Worm (Caenorhabditis elegans) whole organism, L4 larva: ENCODE results near the gene F01G10.5.

Experiments used
- F26F4.8 ChIP-seq: fragments of 200-800 bp; sonication (Bioruptor generic); conservative IDR thresholded peaks from 2 replicates; pipeline ENCODE4 v1.3.6; 2022; ENCODE audit warnings: missing genetic modification characterization, missing compliant biosample characterization
- F44E2.7 ChIP-seq: fragments of 200-800 bp; sonication (Bioruptor generic); IDR thresholded peaks from 2 replicates; pipeline ENCODE4 v2.1.2; 2022; ENCODE audit warnings: missing genetic modification characterization, missing compliant biosample characterization
- T20F7.1 ChIP-seq: fragments of 200-800 bp; sonication (Bioruptor generic); optimal IDR thresholded peaks from 2 replicates; lab custom pipeline; 2018; ENCODE audit warnings: mild to moderate bottlenecking, missing genetic modification characterization, missing compliant biosample characterization
- Y75B8A.6 ChIP-seq: fragments of 200-800 bp; sonication (Bioruptor generic); IDR thresholded peaks from 2 replicates; pipeline ENCODE4 v1.3.6; 2022; ENCODE audit warnings: missing genetic modification reagents, missing genetic modification characterization, missing compliant biosample characterization
- ZK337.2 ChIP-seq: fragments of 200-800 bp; sonication (Bioruptor generic); IDR thresholded peaks from 2 replicates; pipeline ENCODE4 v1.3.6; 2022; ENCODE audit warnings: missing genetic modification reagents, missing genetic modification characterization, missing compliant biosample characterization
- ZK546.5 ChIP-seq, 2 experiments: sonication (generic microtip); optimal IDR thresholded peaks; 2 replicates each; lab custom pipeline; 2017; ENCODE audit warnings: missing biosample characterization in 2 of 2, missing genetic modification characterization in 2 of 2
- ceh-62 ChIP-seq: sonication (generic microtip); optimal IDR thresholded peaks from 2 replicates; lab custom pipeline; 2017; ENCODE audit warnings: missing biosample characterization, missing genetic modification characterization
- ces-1 ChIP-seq: fragments of 150-350 bp; sonication (generic microtip); optimal IDR thresholded peaks from 4 replicates; lab custom pipeline; 2014; ENCODE audit warnings: missing biosample characterization, missing genetic modification reagents, missing genetic modification characterization
- daf-16 ChIP-seq, 3 experiments: sonication (generic microtip); optimal IDR thresholded peaks; 2 replicates each; lab custom pipeline; 2016 to 2017; ENCODE audit warnings: missing genetic modification characterization in 3 of 3, missing genetic modification reagents in 3 of 3, mild to moderate bottlenecking in 2 of 3, missing compliant biosample characterization in 2 of 3, missing biosample characterization in 1 of 3, moderate library complexity in 1 of 3
- dmd-6 ChIP-seq: fragments of 200-800 bp; sonication (Bioruptor generic); IDR thresholded peaks from 2 replicates; pipeline ENCODE4 v1.3.6; 2022; ENCODE audit warnings: missing genetic modification reagents, missing genetic modification characterization, missing compliant biosample characterization
- dpl-1 ChIP-seq: fragments of 150-350 bp; optimal IDR thresholded peaks from 2 replicates; lab custom pipeline; 2014; ENCODE audit warnings: missing biosample characterization, missing genetic modification reagents, missing genetic modification characterization
- dve-1 ChIP-seq: sonication (generic microtip); optimal IDR thresholded peaks from 2 replicates; lab custom pipeline; 2017; ENCODE audit warnings: antibody characterized with exemption, mild to moderate bottlenecking, missing genetic modification characterization, missing compliant biosample characterization; ENCODE audit not compliant: insufficient read depth
- egl-27 ChIP-seq: sonication (generic microtip); optimal IDR thresholded peaks from 3 replicates; lab custom pipeline; 2017; ENCODE audit warnings: missing biosample characterization, missing genetic modification reagents, missing genetic modification characterization
- hlh-11 ChIP-seq: fragments of 200-800 bp; sonication (Bioruptor generic); optimal IDR thresholded peaks from 2 replicates; lab custom pipeline; 2018; ENCODE audit warnings: mild to moderate bottlenecking, missing genetic modification characterization, missing compliant biosample characterization
- hlh-30 ChIP-seq: sonication (generic microtip); optimal IDR thresholded peaks from 2 replicates; lab custom pipeline; 2017; ENCODE audit warnings: antibody characterized with exemption, mild to moderate bottlenecking, missing genetic modification characterization, missing compliant biosample characterization; ENCODE audit not compliant: insufficient read depth
- hmg-1.1 ChIP-seq: fragments of 200-800 bp; sonication (Bioruptor generic); IDR thresholded peaks from 2 replicates; pipeline ENCODE4 v1.3.6; 2022; ENCODE audit warnings: missing genetic modification reagents, missing genetic modification characterization, missing compliant biosample characterization
- lin-13 ChIP-seq: fragments of 150-350 bp; optimal IDR thresholded peaks from 2 replicates; lab custom pipeline; 2014; ENCODE audit warnings: missing biosample characterization, missing genetic modification reagents, missing genetic modification characterization
- lin-15B ChIP-seq: fragments of 150-350 bp; sonication (generic microtip); optimal IDR thresholded peaks from 3 replicates; lab custom pipeline; 2014; ENCODE audit warnings: missing biosample characterization, missing genetic modification characterization
- lin-38 ChIP-seq: fragments of 200-800 bp; sonication (Bioruptor generic); IDR thresholded peaks from 2 replicates; pipeline ENCODE4 v1.3.6; 2022; ENCODE audit warnings: missing genetic modification reagents, missing genetic modification characterization, missing compliant biosample characterization
- lsy-2 ChIP-seq, 2 experiments: fragments of 150-350 bp in 1 of 2; sonication (generic microtip) in 1 of 2; optimal IDR thresholded peaks; 2 replicates each; lab custom pipeline; 2014 to 2017; ENCODE audit warnings: missing biosample characterization in 2 of 2, missing genetic modification characterization in 2 of 2
- madf-9 ChIP-seq: fragments of 200-800 bp; sonication (Bioruptor generic); conservative IDR thresholded peaks from 2 replicates; pipeline ENCODE4 v1.3.6; 2022; ENCODE audit warnings: missing genetic modification reagents, missing genetic modification characterization, missing compliant biosample characterization
- mep-1 ChIP-seq: fragments of 150-350 bp; sonication (generic microtip); optimal IDR thresholded peaks from 3 replicates; lab custom pipeline; 2014; ENCODE audit warnings: missing biosample characterization, missing genetic modification characterization
- mes-2 ChIP-seq: sonication (generic microtip); optimal IDR thresholded peaks from 2 replicates; lab custom pipeline; 2016; ENCODE audit warnings: missing genotype, mild to moderate bottlenecking, missing genetic modification characterization, missing compliant biosample characterization; ENCODE audit not compliant: poor library complexity, severe bottlenecking
- mxl-3 ChIP-seq: fragments of 200-800 bp; sonication (Bioruptor generic); optimal IDR thresholded peaks from 2 replicates; lab custom pipeline; 2018; ENCODE audit warnings: mild to moderate bottlenecking, missing genetic modification characterization, missing compliant biosample characterization
- nhr-10 ChIP-seq: fragments of 150-350 bp; optimal IDR thresholded peaks from 2 replicates; lab custom pipeline; 2014; ENCODE audit warnings: missing biosample characterization, missing genetic modification characterization
- nhr-111 ChIP-seq: fragments of 200-800 bp; sonication (Bioruptor generic); optimal IDR thresholded peaks from 2 replicates; lab custom pipeline; 2018; ENCODE audit warnings: mild to moderate bottlenecking, missing genetic modification characterization, missing compliant biosample characterization
- nhr-25 ChIP-seq: sonication (generic microtip); optimal IDR thresholded peaks from 2 replicates; lab custom pipeline; 2017; ENCODE audit warnings: missing genetic modification characterization, mild to moderate bottlenecking, missing compliant biosample characterization, antibody characterized with exemption, moderate library complexity, borderline replicate concordance; ENCODE audit not compliant: insufficient read depth
- nhr-28 ChIP-seq: fragments of 150-350 bp; optimal IDR thresholded peaks from 2 replicates; lab custom pipeline; 2014; ENCODE audit warnings: missing biosample characterization, missing genetic modification characterization
- nhr-48 ChIP-seq: sonication (generic microtip); optimal IDR thresholded peaks from 2 replicates; lab custom pipeline; 2016; ENCODE audit warnings: mild to moderate bottlenecking, missing genetic modification characterization, missing compliant biosample characterization
- nhr-6 ChIP-seq: fragments of 150-350 bp; optimal IDR thresholded peaks from 2 replicates; lab custom pipeline; 2014; ENCODE audit warnings: missing biosample characterization, missing genetic modification characterization
- nhr-77 ChIP-seq: fragments of 150-350 bp; optimal IDR thresholded peaks from 2 replicates; lab custom pipeline; 2014; ENCODE audit warnings: missing biosample characterization, missing genetic modification characterization
- php-3 ChIP-seq: fragments of 200-800 bp; sonication (Bioruptor generic); IDR thresholded peaks from 2 replicates; pipeline ENCODE4 v1.3.6; 2022; ENCODE audit warnings: missing genetic modification reagents, missing genetic modification characterization, missing compliant biosample characterization
- pqm-1 ChIP-seq: sonication (generic microtip); optimal IDR thresholded peaks from 2 replicates; lab custom pipeline; 2017; ENCODE audit warnings: missing biosample characterization, missing genetic modification characterization
- skn-1 ChIP-seq: fragments of 150-350 bp; optimal IDR thresholded peaks from 2 replicates; lab custom pipeline; 2014; ENCODE audit warnings: missing biosample characterization, missing genetic modification characterization
- tra-1 ChIP-seq: fragments of 200-800 bp; sonication (Bioruptor generic); IDR thresholded peaks from 2 replicates; pipeline ENCODE4 v1.3.6; 2022; ENCODE audit warnings: missing genetic modification reagents, missing genetic modification characterization, missing compliant biosample characterization
- unc-130 ChIP-seq: sonication (generic microtip); optimal IDR thresholded peaks from 2 replicates; lab custom pipeline; 2016; ENCODE audit warnings: missing genetic modification reagents, missing genetic modification characterization, missing compliant biosample characterization
- unc-39 ChIP-seq: sonication (generic microtip); optimal IDR thresholded peaks from 2 replicates; lab custom pipeline; 2017; ENCODE audit warnings: missing biosample characterization, missing genetic modification characterization
- unc-62 ChIP-seq, 3 experiments: fragments of 150-350 bp in 1 of 3; sonication (generic microtip); optimal IDR thresholded peaks in 2 of 3; peaks in 1 of 3; 1 replicate in 1 of 3; 2 replicates in 2 of 3; lab custom pipeline; 2014 to 2017; ENCODE audit warnings: missing biosample characterization in 3 of 3, missing genetic modification characterization in 3 of 3, missing genetic modification reagents in 3 of 3, missing genotype in 1 of 3
- zip-11 ChIP-seq: fragments of 200-800 bp; sonication (Bioruptor generic); IDR thresholded peaks from 2 replicates; pipeline ENCODE4 v1.3.6; 2022; ENCODE audit warnings: missing genetic modification characterization, missing compliant biosample characterization
- zip-2 ChIP-seq: fragments of 150-350 bp; optimal IDR thresholded peaks from 2 replicates; lab custom pipeline; 2014; ENCODE audit warnings: missing biosample characterization, missing genetic modification characterization

F01G10.5 gene

DNA sequence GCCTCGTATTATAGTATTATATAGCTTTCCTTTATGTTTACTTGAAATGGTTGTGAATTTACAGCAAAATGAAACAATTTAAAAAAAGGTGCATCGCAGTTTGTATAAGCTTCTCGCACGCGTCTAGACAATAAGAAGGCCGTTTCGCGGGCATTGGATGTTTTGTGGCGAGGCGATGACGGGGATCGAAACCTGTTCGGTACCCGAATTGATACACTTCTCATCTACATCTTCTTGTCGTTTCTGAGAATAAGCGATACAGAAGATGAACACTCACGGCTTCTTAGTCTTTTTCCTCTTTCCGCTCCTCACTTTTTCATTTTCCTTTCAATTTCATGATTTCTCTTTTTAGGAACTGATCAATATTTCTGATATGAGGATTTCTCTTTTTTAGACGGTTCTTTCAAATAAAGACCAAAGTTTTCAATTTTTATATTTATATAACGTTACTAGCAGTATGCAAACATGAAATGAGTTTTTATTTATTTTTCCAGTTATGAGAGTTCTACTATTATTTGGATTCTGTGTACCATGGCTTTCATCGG is 14.9 kb upstream of the F01G10.5 start, which contains the start of gene F01G10.10 (continued):
- TF ChIP-seq ZK337.2 (GFP tag; lab: Robert Waterston, UW) (no peak), lin-38 (peak; percentile 48), dve-1 (tag; lab: Kevin White, UChicago) (peak; percentile 6), nhr-111 (GFP tag; lab: Kevin White, UChicago) (peak; percentile 13), zip-2 (no peak), php-3 (GFP tag; lab: Robert Waterston, UW) (no peak), egl-27 (tag; lab: Kevin White, UChicago) (no peak), ZK546.5 (tag; optimal IDR thresholded peaks at IDR 0.05; lab: Kevin White, UChicago) (no peak), zip-11 (GFP tag; lab: Robert Waterston, UW) (no peak), nhr-25 (tag; lab: Kevin White, UChicago) (no peak)

DNA sequence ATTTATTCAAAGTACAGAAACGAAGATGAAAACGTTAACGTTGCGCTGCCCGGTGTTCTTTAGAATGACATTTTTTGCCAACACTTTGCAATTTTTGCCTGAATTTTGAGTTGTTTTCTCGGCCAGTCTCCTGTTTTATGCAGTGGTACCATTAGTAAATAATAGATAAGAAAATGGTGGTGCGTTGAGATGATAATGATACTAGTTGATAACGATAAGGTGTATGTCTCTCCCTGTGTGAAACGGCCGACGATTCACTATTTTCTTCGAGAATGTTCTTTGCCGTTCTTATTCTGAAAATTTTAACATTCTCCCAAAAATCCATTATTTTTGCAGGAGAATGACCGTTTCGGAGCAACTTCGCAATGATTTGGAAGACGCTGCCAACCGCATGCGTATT is 12.4 kb upstream of the F01G10.5 start, which contains the start of gene tkt-1:
Gene tkt-1 (plus strand): TSS at position 337 of the 400 bp plus-strand sequence.
- TF ChIP-seq T20F7.1 (GFP tag; lab: Kevin White, UChicago), result peak; percentile 14
- no peak for TF ChIP-seq mxl-3 (GFP tag; lab: Kevin White, UChicago)
- TF ChIP-seq nhr-77 (tag; lab: Kevin White, UChicago), result peak; percentile 25
- TF ChIP-seq daf-16 (GFP tag; optimal IDR thresholded peaks at IDR 0.05; lab: Kevin White, UChicago), result no peak
- TF ChIP-seq daf-16 (tag; optimal IDR thresholded peaks at IDR 0.05; lab: Kevin White, UChicago), result peak; percentile 94
- 0 out of 2 replicates have a peak, but pooled peaks have one; percentile 41 for TF ChIP-seq Y75B8A.6 (GFP tag; lab: Robert Waterston, UW)
- 0 out of 2 replicates have a peak, but pooled peaks have one; percentile 18 for TF ChIP-seq tra-1 (GFP tag; lab: Robert Waterston, UW)
- peak; percentile 71 for TF ChIP-seq pqm-1 (tag; lab: Kevin White, UChicago)
- peak; percentile 10 for TF ChIP-seq lin-13 (GFP tag; lab: Kevin White, UChicago)
- peak; percentile 19; the same call in 1 of the 2 replicates for TF ChIP-seq php-3 (GFP tag; lab: Robert Waterston, UW)
- peak; percentile 21 for TF ChIP-seq hlh-30 (tag; lab: Kevin White, UChicago)
- peak; percentile 52 for TF ChIP-seq dve-1 (tag; lab: Kevin White, UChicago)
- TF ChIP-seq mep-1, result peak; percentile 2
- TF ChIP-seq ceh-62, result no peak
- peak; percentile 72 for TF ChIP-seq dmd-6 (GFP tag; lab: Robert Waterston, UW)
- no peak for TF ChIP-seq unc-39 (tag; lab: Kevin White, UChicago)
- no peak for TF ChIP-seq ZK546.5 (tag; optimal IDR thresholded peaks at IDR 0.05; lab: Kevin White, UChicago)
- TF ChIP-seq nhr-48, result peak; percentile 25
- peak; percentile 67 for TF ChIP-seq nhr-28
- peak; percentile 49 for TF ChIP-seq hlh-11 (tag; lab: Kevin White, UChicago)
- peak; percentile 36 for TF ChIP-seq nhr-10 (tag; lab: Kevin White, UChicago)
- TF ChIP-seq lin-38, result peak; percentile 23
- TF ChIP-seq F26F4.8 (GFP tag; lab: Robert Waterston, UW), result no peak
- peak in 1 of 2 experiments; percentile 9 for TF ChIP-seq lsy-2 (tag; optimal IDR thresholded peaks at IDR 0.05; lab: Kevin White, UChicago)

DNA sequence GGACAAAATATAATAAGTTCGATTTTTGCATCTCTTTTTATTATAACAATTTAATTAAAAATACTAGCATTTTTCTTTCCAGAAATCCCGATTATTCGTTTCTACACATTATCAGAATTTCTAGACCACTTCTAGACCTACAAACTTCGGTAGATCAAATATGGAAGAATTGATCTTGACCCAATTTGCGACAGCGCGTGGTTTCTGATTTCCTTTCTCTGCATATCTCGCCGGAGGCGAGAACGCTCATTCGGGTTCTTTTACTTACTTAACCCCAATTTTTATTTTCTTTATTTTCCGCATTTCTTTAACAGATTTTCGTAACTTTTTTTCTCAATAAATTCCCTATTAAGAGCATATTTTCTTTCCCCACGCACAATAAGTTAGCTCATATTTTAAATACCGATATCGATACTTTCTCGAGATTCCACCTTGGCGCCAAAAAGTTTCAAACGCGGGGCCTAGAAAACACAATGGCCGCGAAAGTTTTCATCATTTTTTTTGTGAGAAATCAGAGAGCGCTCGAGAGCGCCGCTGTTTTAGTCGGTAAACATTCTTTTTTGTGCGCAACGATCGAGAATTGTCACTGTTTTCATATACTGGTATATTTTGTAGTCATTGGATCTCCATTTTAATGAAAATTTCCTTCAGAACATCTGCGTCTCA is 11.7 kb upstream of the F01G10.5 start:
- TF ChIP-seq nhr-28 (peak; percentile 53), unc-62 (GFP tag; optimal IDR thresholded peaks at IDR 0.05 in 1 of 2; lab: Kevin White, UChicago) (no peak), unc-62 (tag; optimal IDR thresholded peaks at IDR 0.05; lab: Kevin White, UChicago) (no peak), F44E2.7 (no peak), nhr-6 (tag; lab: Kevin White, UChicago) (peak; percentile 6), mes-2 (tag; lab: Kevin White, UChicago) (peak; percentile 83), unc-130 (GFP tag; lab: Kevin White, UChicago) (peak; percentile 32), dpl-1 (GFP tag; lab: Kevin White, UChicago) (peak; percentile 71), skn-1 (tag; lab: Kevin White, UChicago) (no peak), dmd-6 (GFP tag; lab: Robert Waterston, UW) (no peak), lin-15B (tag; lab: Kevin White, UChicago) (no peak), mxl-3 (GFP tag; lab: Kevin White, UChicago) (no peak), unc-39 (tag; lab: Kevin White, UChicago) (no peak), hmg-1.1 (0 out of 2 replicates have a peak, but pooled peaks have one; percentile 5), dve-1 (tag; lab: Kevin White, UChicago) (no peak), madf-9 (GFP tag; lab: Robert Waterston, UW) (0 out of 2 replicates have a peak, but pooled peaks have one; percentile 21), ces-1 (GFP tag; lab: Kevin White, UChicago) (no peak)
